Worm (Caenorhabditis elegans) whole organism, early embryonic: Measurements from ENCODE around the gene cku-70.

Experiments used
- aly-1 ChIP-seq: sonication (generic microtip); optimal IDR thresholded peaks from 2 replicates; lab custom pipeline; 2016; ENCODE audit warnings: missing genetic modification characterization, missing compliant biosample characterization
- ama-1 ChIP-seq: fragments of 150-350 bp; optimal IDR thresholded peaks from 2 replicates; lab custom pipeline; 2014
- ceh-36 ChIP-seq: sonication (generic microtip); optimal IDR thresholded peaks from 2 replicates; lab custom pipeline; 2016; ENCODE audit warnings: missing genetic modification characterization, inconsistent platforms, missing compliant biosample characterization
- flt-1 ChIP-seq: fragments of 200-800 bp; sonication (Bioruptor generic); IDR thresholded peaks from 2 replicates; pipeline ENCODE4 v1.3.6; 2022; ENCODE audit warnings: missing genetic modification characterization, missing compliant biosample characterization
- hmbx-1 ChIP-seq: sonication (generic microtip); optimal IDR thresholded peaks from 2 replicates; lab custom pipeline; 2016; ENCODE audit warnings: mild to moderate bottlenecking, missing genetic modification characterization, missing compliant biosample characterization
- sea-1 ChIP-seq: fragments of 200-800 bp; sonication (Bioruptor generic); conservative IDR thresholded peaks from 2 replicates; pipeline ENCODE4 v1.3.6; 2022; ENCODE audit warnings: missing genetic modification characterization, missing compliant biosample characterization
- tbx-11 ChIP-seq: fragments of 200-800 bp; sonication (Bioruptor generic); IDR thresholded peaks from 2 replicates; pipeline ENCODE4 v1.3.6; 2022; ENCODE audit warnings: missing genetic modification characterization, missing compliant biosample characterization
- tbx-37 ChIP-seq: fragments of 200-800 bp; sonication (Bioruptor generic); conservative IDR thresholded peaks from 2 replicates; pipeline ENCODE4 v1.3.6; 2022; ENCODE audit warnings: missing genetic modification reagents, missing genetic modification characterization, missing compliant biosample characterization
- tra-4 ChIP-seq: sonication (generic microtip); optimal IDR thresholded peaks from 2 replicates; lab custom pipeline; 2017; ENCODE audit warnings: missing genetic modification characterization, missing compliant biosample characterization

DNA sequence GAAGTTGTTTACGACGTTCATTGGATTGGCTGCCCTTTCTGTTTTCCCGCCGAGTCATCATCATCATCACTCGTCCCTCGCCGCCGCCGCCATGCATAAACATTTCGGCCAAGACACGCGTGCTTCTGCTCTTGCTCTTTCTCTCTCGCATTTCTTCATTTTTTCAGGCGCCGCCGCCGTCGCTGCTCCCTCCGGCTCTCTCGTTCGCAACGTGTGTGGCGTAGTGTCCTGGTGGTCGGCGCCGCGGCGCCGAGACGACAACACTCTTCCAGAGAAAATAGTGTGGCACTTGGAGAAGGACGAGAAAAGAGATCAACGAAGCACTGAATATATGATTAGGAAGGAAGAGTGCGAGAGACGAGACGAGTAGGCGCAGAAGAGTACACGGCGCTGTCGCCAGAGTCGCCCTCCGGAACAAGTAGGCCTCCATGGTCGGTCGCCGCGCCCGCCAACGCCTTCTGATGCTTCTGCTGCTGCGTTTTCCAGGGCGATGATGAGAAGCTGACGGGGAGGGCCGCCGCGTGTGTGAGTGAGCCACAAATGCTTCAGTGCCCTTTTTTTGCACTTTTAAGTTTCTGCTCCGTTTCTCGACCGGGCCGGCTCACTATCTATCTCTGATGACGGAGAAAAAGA, 31.0 kb downstream of the cku-70 start:
- TF ChIP-seq ama-1 (lab: Kevin White, UChicago): no peak
- no peak for TF ChIP-seq hmbx-1
- TF ChIP-seq tbx-37 (GFP tag; lab: Robert Waterston, UW): no peak
- TF ChIP-seq aly-1: no peak
- no peak for TF ChIP-seq sea-1 (GFP tag; lab: Robert Waterston, UW)
- no peak for TF ChIP-seq ceh-36 (tag; lab: Kevin White, UChicago)
- TF ChIP-seq flt-1: no peak
- no peak for TF ChIP-seq tbx-11 (GFP tag; lab: Robert Waterston, UW)
- TF ChIP-seq tra-4: no peak
